Worm (Caenorhabditis elegans) whole organism, L4 larva: ENCODE data around the gene hsp-4.
A peak's percentile ranks its signal among the peaks of the same experiment; 100 is the strongest.

Experiments
- F26F4.8 ChIP-seq: fragments of 200-800 bp; sonication (Bioruptor generic); conservative IDR thresholded peaks from 2 replicates; pipeline ENCODE4 v1.3.6; 2022; ENCODE audit warnings: missing genetic modification characterization, missing compliant biosample characterization
- F37D6.2 ChIP-seq: sonication (generic microtip); optimal IDR thresholded peaks from 2 replicates; lab custom pipeline; 2016; ENCODE audit warnings: mild to moderate bottlenecking, missing genetic modification characterization, missing compliant biosample characterization
- F44E2.7 ChIP-seq: fragments of 200-800 bp; sonication (Bioruptor generic); IDR thresholded peaks from 2 replicates; pipeline ENCODE4 v2.1.2; 2022; ENCODE audit warnings: missing genetic modification characterization, missing compliant biosample characterization
- Y105C5A.15 ChIP-seq: fragments of 200-800 bp; sonication (Bioruptor generic); IDR thresholded peaks from 2 replicates; pipeline ENCODE4 v1.3.6; 2022; ENCODE audit warnings: missing genetic modification characterization, missing compliant biosample characterization
- Y48G9A.11 ChIP-seq: fragments of 200-800 bp; sonication (Bioruptor generic); IDR thresholded peaks from 2 replicates; pipeline ENCODE4 v1.3.6; 2022; ENCODE audit warnings: missing genetic modification reagents, missing genetic modification characterization, missing compliant biosample characterization
- Y5F2A.4 ChIP-seq: fragments of 200-800 bp; sonication (Bioruptor generic); optimal IDR thresholded peaks from 2 replicates; lab custom pipeline; 2018; ENCODE audit warnings: mild to moderate bottlenecking, missing genetic modification characterization, missing compliant biosample characterization
- Y75B8A.6 ChIP-seq: fragments of 200-800 bp; sonication (Bioruptor generic); IDR thresholded peaks from 2 replicates; pipeline ENCODE4 v1.3.6; 2022; ENCODE audit warnings: missing genetic modification reagents, missing genetic modification characterization, missing compliant biosample characterization
- aly-2 ChIP-seq: sonication (generic microtip); optimal IDR thresholded peaks from 2 replicates; lab custom pipeline; 2018; ENCODE audit warnings: missing biosample characterization, missing genetic modification characterization
- arid-1 ChIP-seq: fragments of 200-800 bp; sonication (Bioruptor generic); conservative IDR thresholded peaks from 2 replicates; pipeline ENCODE4 v1.3.6; 2022; ENCODE audit warnings: missing genetic modification reagents, missing genetic modification characterization, missing compliant biosample characterization
- attf-4 ChIP-seq: sonication (generic microtip); optimal IDR thresholded peaks from 3 replicates; lab custom pipeline; 2017; ENCODE audit warnings: missing biosample characterization, missing genetic modification characterization
- ceh-20 ChIP-seq: fragments of 200-800 bp; sonication (Bioruptor generic); IDR thresholded peaks from 2 replicates; pipeline ENCODE4 v1.3.6; 2022; ENCODE audit warnings: missing genetic modification reagents, missing genetic modification characterization, missing compliant biosample characterization
- ceh-62 ChIP-seq: sonication (generic microtip); optimal IDR thresholded peaks from 2 replicates; lab custom pipeline; 2017; ENCODE audit warnings: missing biosample characterization, missing genetic modification characterization
- ctbp-1 ChIP-seq: fragments of 200-800 bp; sonication (Bioruptor generic); IDR thresholded peaks from 2 replicates; pipeline ENCODE4 v1.3.6; 2022; ENCODE audit warnings: missing genetic modification reagents, missing genetic modification characterization, missing compliant biosample characterization
- daf-16 ChIP-seq, 3 experiments: sonication (generic microtip); optimal IDR thresholded peaks; 2 replicates each; lab custom pipeline; 2016 to 2017; ENCODE audit warnings: missing genetic modification characterization in 3 of 3, missing genetic modification reagents in 3 of 3, mild to moderate bottlenecking in 2 of 3, missing compliant biosample characterization in 2 of 3, missing biosample characterization in 1 of 3, moderate library complexity in 1 of 3
- daf-19 ChIP-seq: fragments of 200-800 bp; sonication (Bioruptor generic); conservative IDR thresholded peaks from 2 replicates; pipeline ENCODE4 v1.3.6; 2022; ENCODE audit warnings: missing genetic modification characterization, missing compliant biosample characterization
- dmd-6 ChIP-seq: fragments of 200-800 bp; sonication (Bioruptor generic); IDR thresholded peaks from 2 replicates; pipeline ENCODE4 v1.3.6; 2022; ENCODE audit warnings: missing genetic modification reagents, missing genetic modification characterization, missing compliant biosample characterization
- dmd-8 ChIP-seq: fragments of 200-800 bp; sonication (Bioruptor generic); IDR thresholded peaks from 2 replicates; pipeline ENCODE4 v1.3.6; 2022; ENCODE audit warnings: missing genetic modification characterization, missing compliant biosample characterization
- egl-43 ChIP-seq: fragments of 200-800 bp; sonication (Bioruptor generic); IDR thresholded peaks from 2 replicates; pipeline ENCODE4 v1.3.6; 2022; ENCODE audit warnings: missing genetic modification reagents, missing genetic modification characterization, missing compliant biosample characterization
- gei-8 ChIP-seq: fragments of 200-800 bp; sonication (Bioruptor generic); optimal IDR thresholded peaks from 2 replicates; lab custom pipeline; 2018; ENCODE audit warnings: mild to moderate bottlenecking, missing genetic modification characterization, missing compliant biosample characterization
- hif-1 ChIP-seq, 2 experiments: sonication (generic microtip); optimal IDR thresholded peaks; 2 replicates each; lab custom pipeline; 2016 to 2017; ENCODE audit warnings: missing compliant biosample characterization in 2 of 2, missing genetic modification characterization in 2 of 2, missing genetic modification reagents in 2 of 2, missing genotype in 2 of 2, mild to moderate bottlenecking in 1 of 2
- hmg-1.1 ChIP-seq: fragments of 200-800 bp; sonication (Bioruptor generic); IDR thresholded peaks from 2 replicates; pipeline ENCODE4 v1.3.6; 2022; ENCODE audit warnings: missing genetic modification reagents, missing genetic modification characterization, missing compliant biosample characterization
- lim-7 ChIP-seq: fragments of 200-800 bp; sonication (Bioruptor generic); IDR thresholded peaks from 2 replicates; pipeline ENCODE4 v1.3.6; 2022; ENCODE audit warnings: missing genetic modification characterization, missing compliant biosample characterization
- lin-15B ChIP-seq: fragments of 150-350 bp; sonication (generic microtip); optimal IDR thresholded peaks from 3 replicates; lab custom pipeline; 2014; ENCODE audit warnings: missing biosample characterization, missing genetic modification characterization
- madf-5 ChIP-seq, 2 experiments: fragments of 200-800 bp; sonication (Bioruptor generic); IDR thresholded peaks; 2 replicates each; pipeline ENCODE4 v1.3.6; 2022; ENCODE audit warnings: missing compliant biosample characterization in 2 of 2, missing genetic modification characterization in 2 of 2
- madf-9 ChIP-seq: fragments of 200-800 bp; sonication (Bioruptor generic); conservative IDR thresholded peaks from 2 replicates; pipeline ENCODE4 v1.3.6; 2022; ENCODE audit warnings: missing genetic modification reagents, missing genetic modification characterization, missing compliant biosample characterization
- nhr-10 ChIP-seq: fragments of 150-350 bp; optimal IDR thresholded peaks from 2 replicates; lab custom pipeline; 2014; ENCODE audit warnings: missing biosample characterization, missing genetic modification characterization
- nhr-111 ChIP-seq: fragments of 200-800 bp; sonication (Bioruptor generic); optimal IDR thresholded peaks from 2 replicates; lab custom pipeline; 2018; ENCODE audit warnings: mild to moderate bottlenecking, missing genetic modification characterization, missing compliant biosample characterization
- nhr-41 ChIP-seq: fragments of 200-800 bp; sonication (Bioruptor generic); IDR thresholded peaks from 2 replicates; pipeline ENCODE4 v1.3.6; 2022; ENCODE audit warnings: missing genetic modification reagents, missing genetic modification characterization, missing compliant biosample characterization
- nhr-42 ChIP-seq: fragments of 200-800 bp; sonication (Bioruptor generic); IDR thresholded peaks from 2 replicates; pipeline ENCODE4 v1.3.6; 2022; ENCODE audit warnings: missing genetic modification characterization, missing compliant biosample characterization
- nhr-48 ChIP-seq: sonication (generic microtip); optimal IDR thresholded peaks from 2 replicates; lab custom pipeline; 2016; ENCODE audit warnings: mild to moderate bottlenecking, missing genetic modification characterization, missing compliant biosample characterization
- nhr-76 ChIP-seq: fragments of 150-350 bp; optimal IDR thresholded peaks from 2 replicates; lab custom pipeline; 2014; ENCODE audit warnings: missing biosample characterization, missing genetic modification characterization
- nhr-77 ChIP-seq: fragments of 150-350 bp; optimal IDR thresholded peaks from 2 replicates; lab custom pipeline; 2014; ENCODE audit warnings: missing biosample characterization, missing genetic modification characterization
- pha-4 ChIP-seq, 2 experiments: fragments of 150-350 bp in 1 of 2; fragments of 200-800 bp in 1 of 2; sonication (Bioruptor generic) in 1 of 2; IDR thresholded peaks in 1 of 2; optimal IDR thresholded peaks in 1 of 2; 2 replicates each; pipeline versions ENCODE4 v1.3.6 to Lab custom; 2014 to 2022; ENCODE audit warnings: missing genetic modification characterization in 2 of 2, missing genetic modification reagents in 2 of 2, missing biosample characterization in 1 of 2, missing compliant biosample characterization in 1 of 2
- php-3 ChIP-seq: fragments of 200-800 bp; sonication (Bioruptor generic); IDR thresholded peaks from 2 replicates; pipeline ENCODE4 v1.3.6; 2022; ENCODE audit warnings: missing genetic modification reagents, missing genetic modification characterization, missing compliant biosample characterization
- saeg-2 ChIP-seq: fragments of 200-800 bp; sonication (Bioruptor generic); IDR thresholded peaks from 2 replicates; pipeline ENCODE4 v1.3.6; 2022; ENCODE audit warnings: missing genetic modification reagents, missing genetic modification characterization, missing compliant biosample characterization
- sdz-12 ChIP-seq: fragments of 200-800 bp; sonication (Bioruptor generic); optimal IDR thresholded peaks from 2 replicates; lab custom pipeline; 2018; ENCODE audit warnings: mild to moderate bottlenecking, missing genetic modification characterization, missing compliant biosample characterization
- snpc-1.2 ChIP-seq: fragments of 200-800 bp; sonication (Bioruptor generic); IDR thresholded peaks from 2 replicates; pipeline ENCODE4 v1.3.6; 2022; ENCODE audit warnings: missing genetic modification reagents, missing genetic modification characterization, missing compliant biosample characterization
- snpc-4 ChIP-seq: fragments of 150-350 bp; optimal IDR thresholded peaks from 2 replicates; lab custom pipeline; 2014; ENCODE audit warnings: missing biosample characterization, missing genetic modification characterization
- spr-3 ChIP-seq: fragments of 200-800 bp; sonication (Bioruptor generic); optimal IDR thresholded peaks from 2 replicates; lab custom pipeline; 2018; ENCODE audit warnings: mild to moderate bottlenecking, missing genetic modification characterization, missing compliant biosample characterization
- tag-97 ChIP-seq: fragments of 200-800 bp; sonication (Bioruptor generic); IDR thresholded peaks from 2 replicates; pipeline ENCODE4 v1.3.6; 2022; ENCODE audit warnings: missing genetic modification characterization, missing compliant biosample characterization
- unc-62 ChIP-seq, 3 experiments: fragments of 150-350 bp in 1 of 3; sonication (generic microtip); optimal IDR thresholded peaks in 2 of 3; peaks in 1 of 3; 1 replicate in 1 of 3; 2 replicates in 2 of 3; lab custom pipeline; 2014 to 2017; ENCODE audit warnings: missing biosample characterization in 3 of 3, missing genetic modification characterization in 3 of 3, missing genetic modification reagents in 3 of 3, missing genotype in 1 of 3
- vab-7 ChIP-seq: fragments of 200-800 bp; sonication (Bioruptor generic); IDR thresholded peaks from 2 replicates; pipeline ENCODE4 v1.3.6; 2022; ENCODE audit warnings: missing genetic modification reagents, missing genetic modification characterization, missing compliant biosample characterization
- zfp-3 ChIP-seq: fragments of 200-800 bp; sonication (Bioruptor generic); conservative IDR thresholded peaks from 2 replicates; pipeline ENCODE4 v1.3.6; 2022; ENCODE audit warnings: missing genetic modification reagents, missing genetic modification characterization, missing compliant biosample characterization
- zip-11 ChIP-seq: fragments of 200-800 bp; sonication (Bioruptor generic); IDR thresholded peaks from 2 replicates; pipeline ENCODE4 v1.3.6; 2022; ENCODE audit warnings: missing genetic modification characterization, missing compliant biosample characterization
- zip-2 ChIP-seq: fragments of 150-350 bp; optimal IDR thresholded peaks from 2 replicates; lab custom pipeline; 2014; ENCODE audit warnings: missing biosample characterization, missing genetic modification characterization
- ztf-7 ChIP-seq: fragments of 150-350 bp; optimal IDR thresholded peaks from 2 replicates; lab custom pipeline; 2014; ENCODE audit warnings: missing biosample characterization, missing genetic modification characterization

Gene hsp-4

DNA sequence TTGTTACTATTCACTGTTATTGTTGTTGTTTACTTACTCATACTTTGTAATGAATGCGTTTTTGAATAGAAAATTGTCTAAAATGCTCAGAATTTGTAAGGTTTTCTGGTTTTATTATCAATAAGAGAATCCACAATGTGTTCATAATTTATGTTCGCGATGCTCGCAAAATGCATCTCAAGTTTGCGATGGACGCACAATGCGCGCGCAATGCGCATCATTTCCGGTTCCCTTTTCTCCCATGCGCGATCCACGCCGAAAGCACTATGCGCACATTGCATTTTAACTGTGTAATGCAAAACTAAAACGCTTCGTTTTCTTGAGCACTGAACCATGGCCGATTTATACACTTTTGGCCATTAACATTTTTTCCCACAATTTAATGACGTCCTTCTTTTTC, 33.0 kb downstream of the hsp-4 start:
- no peak for TF ChIP-seq snpc-4 (tag; lab: Kevin White, UChicago)
- TF ChIP-seq madf-9 (GFP tag; lab: Robert Waterston, UW), result 0 out of 2 replicates have a peak, but pooled peaks have one; percentile 10
- TF ChIP-seq vab-7 (GFP tag; lab: Robert Waterston, UW), result peak; percentile 33; the same call in 1 of the 2 replicates
- peak; percentile 38 for TF ChIP-seq F37D6.2 (tag; lab: Kevin White, UChicago)
- TF ChIP-seq Y48G9A.11 (GFP tag; lab: Robert Waterston, UW), result 0 out of 2 replicates have a peak, but pooled peaks have one; percentile 41
- TF ChIP-seq saeg-2 (GFP tag; lab: Robert Waterston, UW), result no peak
- 0 out of 2 replicates have a peak, but pooled peaks have one; percentile 39 for TF ChIP-seq lim-7
- peak in 1 of 2 experiments; percentile 0 for TF ChIP-seq unc-62 (GFP tag; optimal IDR thresholded peaks at IDR 0.05 in 1 of 2; lab: Kevin White, UChicago)
- no peak for TF ChIP-seq unc-62 (tag; optimal IDR thresholded peaks at IDR 0.05; lab: Kevin White, UChicago)
- TF ChIP-seq zip-2 (tag; lab: Kevin White, UChicago), result no peak
- 0 out of 2 replicates have a peak, but pooled peaks have one; percentile 43 for TF ChIP-seq zfp-3 (GFP tag; lab: Robert Waterston, UW)
- no peak for TF ChIP-seq tag-97 (GFP tag; lab: Robert Waterston, UW)
- TF ChIP-seq spr-3 (GFP tag; lab: Kevin White, UChicago), result peak; percentile 14
- peak; percentile 67; the same call in 1 of the 2 replicates for TF ChIP-seq daf-19 (GFP tag; lab: Robert Waterston, UW)
- TF ChIP-seq zip-11, result 0 out of 2 replicates have a peak, but pooled peaks have one; percentile 28
- TF ChIP-seq gei-8, result peak; percentile 64
- TF ChIP-seq ceh-20 (GFP tag; lab: Robert Waterston, UW), result 0 out of 2 replicates have a peak, but pooled peaks have one; percentile 35
- no peak for TF ChIP-seq nhr-111
- no peak for TF ChIP-seq F44E2.7 (GFP tag; lab: Robert Waterston, UW)
- TF ChIP-seq egl-43 (GFP tag; lab: Robert Waterston, UW), result peak; percentile 77; the same call in 1 of the 2 replicates
- 0 out of 2 replicates have a peak, but pooled peaks have one; percentile 43 for TF ChIP-seq php-3
- no peak for TF ChIP-seq sdz-12
- TF ChIP-seq nhr-42, result peak; percentile 74
- no peak for TF ChIP-seq lin-15B (tag; lab: Kevin White, UChicago)
- peak in 1 of 2 experiments; percentile 61 for TF ChIP-seq hif-1 (tag; optimal IDR thresholded peaks at IDR 0.05; lab: Kevin White, UChicago)
- peak; percentile 64; the same call in 1 of the 2 replicates for TF ChIP-seq arid-1 (GFP tag; lab: Robert Waterston, UW)
- peak; percentile 76 for TF ChIP-seq ctbp-1
- TF ChIP-seq F26F4.8 (GFP tag; lab: Robert Waterston, UW), result 0 out of 2 replicates have a peak, but pooled peaks have one; percentile 41
- TF ChIP-seq Y75B8A.6 (GFP tag; lab: Robert Waterston, UW), result 0 out of 2 replicates have a peak, but pooled peaks have one; percentile 31
- 0 out of 2 replicates have a peak, but pooled peaks have one; percentile 38 for TF ChIP-seq dmd-8 (GFP tag; lab: Robert Waterston, UW)
- 0 out of 4 replicates have a peak, but pooled peaks of 1 of the 2 experiments have one; percentile 21 for TF ChIP-seq madf-5 (GFP tag; IDR thresholded peaks at IDR 0.05; lab: Robert Waterston, UW)
- TF ChIP-seq dmd-6, result 0 out of 2 replicates have a peak, but pooled peaks have one; percentile 15
- peak in 1 of 2 experiments; percentile 55 for TF ChIP-seq daf-16 (GFP tag; optimal IDR thresholded peaks at IDR 0.05; lab: Kevin White, UChicago)
- TF ChIP-seq daf-16 (tag; optimal IDR thresholded peaks at IDR 0.05; lab: Kevin White, UChicago), result no peak
- TF ChIP-seq hmg-1.1 (GFP tag; lab: Robert Waterston, UW), result peak; percentile 49; the same call in 1 of the 2 replicates
- no peak for TF ChIP-seq nhr-77 (tag; lab: Kevin White, UChicago)

DNA sequence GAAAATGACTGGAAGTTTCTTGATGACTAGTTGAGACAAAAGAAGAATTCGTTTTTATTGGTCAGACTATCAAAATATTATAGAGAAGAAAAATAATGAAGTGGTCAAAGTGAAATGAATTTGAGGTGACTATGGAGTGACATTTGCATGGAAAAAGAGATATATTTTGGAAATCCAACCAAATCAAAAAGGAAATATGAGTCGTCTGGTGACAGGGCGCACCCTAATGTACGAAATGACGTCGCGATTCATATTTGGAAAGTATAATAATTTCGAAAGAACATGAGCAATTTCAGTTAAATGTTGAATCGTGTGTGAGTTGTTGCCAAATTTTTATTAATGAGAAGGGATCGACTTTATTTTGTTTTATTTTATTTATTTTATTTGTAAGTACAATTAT, 35.0 kb downstream of the hsp-4 start, which contains the start of gene F21D12.2:
F21D12.2 (plus strand) TSS at position 301 of the 400 bp plus-strand sequence.
- no peak for TF ChIP-seq egl-43 (GFP tag; lab: Robert Waterston, UW)
- TF ChIP-seq aly-2, result no peak
- no peak for TF ChIP-seq Y5F2A.4
- no peak for TF ChIP-seq snpc-1.2 (GFP tag; lab: Robert Waterston, UW)
- no peak for TF ChIP-seq Y105C5A.15 (GFP tag; lab: Robert Waterston, UW)
- no peak for TF ChIP-seq zfp-3 (GFP tag; lab: Robert Waterston, UW)
- no peak for TF ChIP-seq pha-4 (GFP tag; IDR thresholded peaks at IDR 0.05; lab: Robert Waterston, UW)
- no peak for TF ChIP-seq pha-4 (tag; optimal IDR thresholded peaks at IDR 0.05; lab: Kevin White, UChicago)
- no peak for TF ChIP-seq ceh-62
- no peak for TF ChIP-seq nhr-111
- TF ChIP-seq nhr-41, result no peak
- TF ChIP-seq nhr-76 (tag; lab: Kevin White, UChicago), result no peak
- no peak for TF ChIP-seq hmg-1.1 (GFP tag; lab: Robert Waterston, UW)
- no peak for TF ChIP-seq hif-1 (tag; optimal IDR thresholded peaks at IDR 0.05; lab: Kevin White, UChicago)
- TF ChIP-seq ztf-7, result no peak
- TF ChIP-seq F26F4.8 (GFP tag; lab: Robert Waterston, UW), result no peak
- no peak for TF ChIP-seq nhr-10 (tag; lab: Kevin White, UChicago)
- no peak for TF ChIP-seq attf-4 (tag; lab: Kevin White, UChicago)
- no peak for TF ChIP-seq nhr-48
